Fruit fly (Drosophila melanogaster): ENCODE data around the gene ttm2.

Gene ttm2

DNA sequence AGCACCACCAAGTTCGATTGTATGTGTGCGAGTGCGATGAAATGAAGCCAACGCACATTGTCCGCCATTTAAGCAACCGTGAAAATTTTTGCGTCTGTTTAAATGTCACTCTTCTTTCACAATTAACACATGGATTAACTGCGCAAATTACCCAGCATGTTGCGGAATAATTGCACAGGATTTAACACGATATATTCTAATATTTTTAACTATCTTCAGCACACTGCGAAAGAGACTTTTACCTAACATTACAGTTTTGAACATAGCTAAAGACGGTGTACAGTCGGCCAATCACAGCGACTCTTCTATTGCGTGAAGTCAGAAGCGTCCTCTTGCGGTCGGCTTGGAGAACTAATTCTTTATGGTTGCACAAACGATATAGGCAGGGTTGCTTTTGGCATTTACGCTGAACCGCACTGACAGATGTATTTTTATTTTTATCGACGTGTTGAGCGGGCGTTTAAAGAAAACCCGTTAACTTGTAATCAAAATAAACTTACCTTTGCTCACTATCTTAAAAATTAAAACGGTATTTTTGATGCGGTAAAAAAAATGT, 28.2 kb upstream of the ttm2 start:
- TF ChIP-seq Myc (optimal IDR thresholded peaks at IDR 0.05), result no peak
- TF ChIP-seq OdsH (GFP tag; optimal IDR thresholded peaks at IDR 0.05), result peak; percentile 27
- no peak for TF ChIP-seq dmrt93B (GFP tag; optimal IDR thresholded peaks at IDR 0.05)
- no peak for TF ChIP-seq CrebA (GFP tag; optimal IDR thresholded peaks at IDR 0.05; ENCODE audit: borderline replicate concordance)
- TF ChIP-seq fru (GFP tag; optimal IDR thresholded peaks at IDR 0.05), result no peak
- TF ChIP-seq Mio (GFP tag; optimal IDR thresholded peaks at IDR 0.05), result no peak
- no peak for TF ChIP-seq h (GFP tag; optimal IDR thresholded peaks at IDR 0.05)
- peak; percentile 9 for TF ChIP-seq CG32264 (GFP tag; optimal IDR thresholded peaks at IDR 0.05)
- TF ChIP-seq Vsx2 (GFP tag; optimal IDR thresholded peaks at IDR 0.05; ENCODE audit: partially characterized antibody), result peak; percentile 63
- no peak for TF ChIP-seq Sp1 (GFP tag; optimal IDR thresholded peaks at IDR 0.05)
- TF ChIP-seq tai (GFP tag; optimal IDR thresholded peaks at IDR 0.05), result peak; percentile 42
- TF ChIP-seq usp (GFP tag; optimal IDR thresholded peaks at IDR 0.05), result no peak
- peak; percentile 30 for TF ChIP-seq CG9705 (GFP tag; optimal IDR thresholded peaks at IDR 0.05)
- TF ChIP-seq foxo (GFP tag; optimal IDR thresholded peaks at IDR 0.05), result no peak
- TF ChIP-seq Hnf4 (GFP tag; optimal IDR thresholded peaks at IDR 0.05), result peak; percentile 39
- no peak for TF ChIP-seq dl (GFP tag; optimal IDR thresholded peaks at IDR 0.05; ENCODE audit: insufficient read depth in 1 of 2, partially characterized antibody in 2 of 2)
- peak; percentile 11 for TF ChIP-seq ey (GFP tag; optimal IDR thresholded peaks at IDR 0.05)
- TF ChIP-seq woc (GFP tag; optimal IDR thresholded peaks at IDR 0.05), result no peak
- no peak for TF ChIP-seq Jra (GFP tag; optimal IDR thresholded peaks at IDR 0.05)
- TF ChIP-seq Dif (GFP tag; optimal IDR thresholded peaks at IDR 0.05; ENCODE audit: partially characterized antibody), result peak; percentile 68
- no peak for TF ChIP-seq Dfd (GFP tag; optimal IDR thresholded peaks at IDR 0.05)
- TF ChIP-seq br (GFP tag; optimal IDR thresholded peaks at IDR 0.05), result no peak
- peak; percentile 12 for TF ChIP-seq psq (GFP tag; optimal IDR thresholded peaks at IDR 0.05)
- no peak for TF ChIP-seq sage (GFP tag; optimal IDR thresholded peaks at IDR 0.05)
- TF ChIP-seq sv (GFP tag; optimal IDR thresholded peaks at IDR 0.05), result peak; percentile 20
- TF ChIP-seq Rel (GFP tag; optimal IDR thresholded peaks at IDR 0.05), result no peak
- TF ChIP-seq Rel (tag; optimal IDR thresholded peaks at IDR 0.05), result no peak
- TF ChIP-seq Abd-B (GFP tag; optimal IDR thresholded peaks at IDR 0.05), result no peak
- TF ChIP-seq dsf (GFP tag; optimal IDR thresholded peaks at IDR 0.05; ENCODE audit: borderline replicate concordance), result no peak
- no peak for TF ChIP-seq jim (GFP tag; optimal IDR thresholded peaks at IDR 0.05)
- TF ChIP-seq rgr (GFP tag; optimal IDR thresholded peaks at IDR 0.05), result no peak
- peak; percentile 57 for TF ChIP-seq Hr83 (GFP tag; optimal IDR thresholded peaks at IDR 0.05; ENCODE audit: poor library complexity, severe bottlenecking)
- TF ChIP-seq Hr78 (GFP tag; optimal IDR thresholded peaks at IDR 0.05), result no peak
- TF ChIP-seq GATAd (GFP tag; optimal IDR thresholded peaks at IDR 0.05), result no peak
- TF ChIP-seq HLH106 (tag; optimal IDR thresholded peaks at IDR 0.05), result no peak
- TF ChIP-seq pan (optimal IDR thresholded peaks at IDR 0.05), result no peak
- no peak for TF ChIP-seq lola (GFP tag; optimal IDR thresholded peaks at IDR 0.05)
- TF ChIP-seq N (GFP tag; optimal IDR thresholded peaks at IDR 0.05), result no peak
- no peak for TF ChIP-seq brk (GFP tag; optimal IDR thresholded peaks at IDR 0.05)

- TF ChIP-seq lola (GFP tag; optimal IDR thresholded peaks at IDR 0.05) (no peak), Abd-B (GFP tag; optimal IDR thresholded peaks at IDR 0.05) (no peak), br (GFP tag; optimal IDR thresholded peaks at IDR 0.05) (no peak), CrebA (GFP tag; optimal IDR thresholded peaks at IDR 0.05; ENCODE audit: borderline replicate concordance) (no peak), brk (GFP tag; optimal IDR thresholded peaks at IDR 0.05) (no peak), usp (GFP tag; optimal IDR thresholded peaks at IDR 0.05) (no peak), rgr (GFP tag; optimal IDR thresholded peaks at IDR 0.05) (no peak), Sp1 (GFP tag; optimal IDR thresholded peaks at IDR 0.05) (no peak), Rel (GFP tag; optimal IDR thresholded peaks at IDR 0.05) (no peak), Rel (tag; optimal IDR thresholded peaks at IDR 0.05) (no peak), Mio (GFP tag; optimal IDR thresholded peaks at IDR 0.05) (no peak), Vsx2 (GFP tag; optimal IDR thresholded peaks at IDR 0.05; ENCODE audit: partially characterized antibody) (no peak), fru (GFP tag; optimal IDR thresholded peaks at IDR 0.05) (no peak), jim (GFP tag; optimal IDR thresholded peaks at IDR 0.05) (no peak), Dif (GFP tag; optimal IDR thresholded peaks at IDR 0.05; ENCODE audit: partially characterized antibody) (no peak), foxo (GFP tag; optimal IDR thresholded peaks at IDR 0.05) (no peak), Hr83 (GFP tag; optimal IDR thresholded peaks at IDR 0.05; ENCODE audit: poor library complexity, severe bottlenecking) (no peak)
Measured at dm6 chr3L:247482-248225, 27.3 kb upstream of the ttm2 start, which contains the start of gene mthl14. mthl14 (plus strand) TSS chr3L:247491.

Measured in whole organism, wandering third instar larva.